Fruit fly (Drosophila melanogaster) whole organism, embryonic: Measurements from ENCODE around the gene Vps2.

ENCODE experiments used
- Atf6 ChIP-seq: fragments of 200-800 bp; sonication (Bioruptor generic); IDR thresholded peaks from 2 replicates; pipeline ENCODE4 v1.3.6; 2022; ENCODE audit warnings: missing biosample characterization, missing genetic modification characterization
- CG10462 ChIP-seq: fragments of 200-800 bp; sonication (Bioruptor generic); optimal IDR thresholded peaks from 2 replicates; lab custom pipeline; 2016; ENCODE audit warnings: missing biosample characterization, missing genetic modification characterization
- CG11247 ChIP-seq: fragments of 200-800 bp; sonication (Bioruptor generic); IDR thresholded peaks from 2 replicates; pipeline ENCODE4 v1.3.6; 2022; ENCODE audit warnings: missing biosample characterization, missing genetic modification characterization
- CG11695 ChIP-seq: fragments of 200-800 bp; sonication (Bioruptor generic); IDR thresholded peaks from 3 replicates; pipeline ENCODE4 v1.3.6; 2022; ENCODE audit warnings: missing biosample characterization, missing genetic modification characterization
- CG12104 ChIP-seq: fragments of 200-800 bp; sonication (Bioruptor generic); optimal IDR thresholded peaks from 3 replicates; lab custom pipeline; 2016; ENCODE audit warnings: missing biosample characterization, missing genetic modification characterization
- CG12744 ChIP-seq: fragments of 200-800 bp; sonication (Bioruptor generic); optimal IDR thresholded peaks from 2 replicates; lab custom pipeline; 2016; ENCODE audit warnings: missing biosample characterization, missing genetic modification characterization
- CG13775 ChIP-seq: fragments of 200-800 bp; sonication (Bioruptor generic); optimal IDR thresholded peaks from 3 replicates; lab custom pipeline; 2017; ENCODE audit warnings: missing biosample characterization, mild to moderate bottlenecking, missing genetic modification characterization
- CG15011 ChIP-seq: fragments of 200-800 bp; sonication (Bioruptor generic); optimal IDR thresholded peaks from 3 replicates; lab custom pipeline; 2018; ENCODE audit warnings: missing biosample characterization, mild to moderate bottlenecking, missing genetic modification characterization
- CG15479 ChIP-seq: fragments of 200-800 bp; sonication (Bioruptor generic); optimal IDR thresholded peaks from 3 replicates; lab custom pipeline; 2019; ENCODE audit warnings: missing biosample characterization, mild to moderate bottlenecking, missing genetic modification characterization, moderate library complexity
- CG17186 ChIP-seq: fragments of 200-800 bp; sonication (Bioruptor generic); optimal IDR thresholded peaks from 3 replicates; lab custom pipeline; 2017; ENCODE audit warnings: missing biosample characterization, missing genetic modification reagents, missing genetic modification characterization
- CG2712 ChIP-seq: fragments of 200-800 bp; optimal IDR thresholded peaks from 3 replicates; lab custom pipeline; 2019; ENCODE audit warnings: missing biosample characterization, mild to moderate bottlenecking, missing genetic modification characterization, moderate library complexity
- CG31441 ChIP-seq: fragments of 200-800 bp; sonication (Bioruptor generic); IDR thresholded peaks from 2 replicates; pipeline ENCODE4 v1.3.6; 2022; ENCODE audit warnings: missing biosample characterization, missing genetic modification characterization
- CG3163 ChIP-seq: fragments of 200-800 bp; sonication (Bioruptor generic); optimal IDR thresholded peaks from 3 replicates; lab custom pipeline; 2016; ENCODE audit warnings: missing biosample characterization, missing genetic modification characterization
- CG32532 ChIP-seq: fragments of 200-800 bp; sonication (Bioruptor generic); IDR thresholded peaks from 2 replicates; pipeline ENCODE4 v1.3.6; 2022; ENCODE audit warnings: missing biosample characterization, missing genetic modification characterization
- CG32772 ChIP-seq: fragments of 200-800 bp; sonication (Bioruptor generic); IDR thresholded peaks from 2 replicates; pipeline ENCODE4 v1.3.6; 2022; ENCODE audit warnings: missing biosample characterization, missing genetic modification characterization
- CG33213 ChIP-seq: fragments of 200-800 bp; sonication (Bioruptor generic); optimal IDR thresholded peaks from 3 replicates; lab custom pipeline; 2016; ENCODE audit warnings: missing biosample characterization, missing genetic modification characterization
- CG33557 ChIP-seq: fragments of 200-800 bp; sonication (Bioruptor generic); optimal IDR thresholded peaks from 2 replicates; lab custom pipeline; 2019; ENCODE audit warnings: missing biosample characterization, mild to moderate bottlenecking, missing genetic modification characterization, moderate library complexity
- CG3838 ChIP-seq: fragments of 200-800 bp; sonication (Bioruptor generic); optimal IDR thresholded peaks from 3 replicates; lab custom pipeline; 2016; ENCODE audit warnings: missing biosample characterization, missing genetic modification characterization
- CG42726 ChIP-seq: fragments of 200-800 bp; sonication (Bioruptor generic); IDR thresholded peaks from 2 replicates; pipeline ENCODE4 v1.3.6; 2022; ENCODE audit warnings: missing biosample characterization, missing genetic modification characterization; ENCODE audit not compliant: partially characterized antibody
- CG4854 ChIP-seq: fragments of 200-800 bp; sonication (Bioruptor generic); optimal IDR thresholded peaks from 2 replicates; lab custom pipeline; 2016; ENCODE audit warnings: missing biosample characterization, missing genetic modification characterization, inconsistent platforms
- CG6254 ChIP-seq: fragments of 200-800 bp; sonication (Bioruptor generic); optimal IDR thresholded peaks from 3 replicates; lab custom pipeline; 2017; ENCODE audit warnings: mild to moderate bottlenecking, missing biosample characterization, missing genetic modification reagents, missing genetic modification characterization
- CG6854 ChIP-seq: fragments of 200-800 bp; sonication (Bioruptor generic); optimal IDR thresholded peaks from 3 replicates; lab custom pipeline; 2017; ENCODE audit warnings: missing biosample characterization, mild to moderate bottlenecking, missing genetic modification characterization
- Camta ChIP-seq: fragments of 200-800 bp; sonication (Bioruptor generic); optimal IDR thresholded peaks from 2 replicates; lab custom pipeline; 2016; ENCODE audit warnings: missing biosample characterization, missing genetic modification characterization
- CrebB ChIP-seq: fragments of 200-800 bp; sonication (Bioruptor generic); optimal IDR thresholded peaks from 3 replicates; lab custom pipeline; 2018; ENCODE audit warnings: missing biosample characterization, mild to moderate bottlenecking, missing genetic modification characterization
- Hr3 ChIP-seq: fragments of 200-800 bp; sonication (Bioruptor generic); optimal IDR thresholded peaks from 3 replicates; lab custom pipeline; 2016; ENCODE audit warnings: missing biosample characterization, missing genetic modification characterization
- MESR4 ChIP-seq: fragments of 200-800 bp; sonication (Bioruptor generic); optimal IDR thresholded peaks from 2 replicates; lab custom pipeline; 2018; ENCODE audit warnings: missing biosample characterization, mild to moderate bottlenecking, missing genetic modification characterization, moderate library complexity
- Max ChIP-seq: fragments of 200-800 bp; sonication (Bioruptor generic); optimal IDR thresholded peaks from 2 replicates; lab custom pipeline; 2016; ENCODE audit warnings: missing biosample characterization, mild to moderate bottlenecking, missing genetic modification characterization
- NC2α ChIP-seq: fragments of 200-800 bp; sonication (Bioruptor generic); optimal IDR thresholded peaks from 2 replicates; lab custom pipeline; 2016; ENCODE audit warnings: missing biosample characterization, missing genetic modification characterization
- NFAT ChIP-seq: fragments of 200-800 bp; sonication (Bioruptor generic); IDR thresholded peaks from 2 replicates; pipeline ENCODE4 v1.3.6; 2022; ENCODE audit warnings: missing biosample characterization, missing genetic modification characterization
- Neu2 ChIP-seq: fragments of 200-800 bp; sonication (Bioruptor generic); optimal IDR thresholded peaks from 3 replicates; lab custom pipeline; 2016; ENCODE audit warnings: missing biosample characterization, missing genetic modification characterization, borderline replicate concordance
- Nf-YB ChIP-seq: fragments of 200-800 bp; sonication (Bioruptor generic); optimal IDR thresholded peaks from 3 replicates; lab custom pipeline; 2019; ENCODE audit warnings: missing biosample characterization, mild to moderate bottlenecking, missing genetic modification characterization, moderate library complexity
- Optix ChIP-seq: fragments of 200-800 bp; sonication (Bioruptor generic); IDR thresholded peaks from 3 replicates; pipeline ENCODE4 v1.3.6; 2022; ENCODE audit warnings: missing biosample characterization, missing genetic modification characterization
- Rx ChIP-seq: fragments of 200-800 bp; sonication (Bioruptor generic); IDR thresholded peaks from 2 replicates; pipeline ENCODE4 v1.3.6; 2022; ENCODE audit warnings: missing biosample characterization, missing genetic modification characterization
- bsh ChIP-seq, 2 experiments: fragments of 200-800 bp; sonication (Bioruptor generic); optimal IDR thresholded peaks; 2 replicates each; lab custom pipeline; 2017 to 2018; ENCODE audit warnings: mild to moderate bottlenecking in 2 of 2, missing biosample characterization in 2 of 2, missing genetic modification characterization in 2 of 2, moderate library complexity in 1 of 2
- chinmo ChIP-seq: fragments of 200-800 bp; sonication (Bioruptor generic); IDR thresholded peaks from 4 replicates; pipeline ENCODE4 v1.3.6; 2022; ENCODE audit warnings: missing biosample characterization, missing genetic modification characterization; ENCODE audit not compliant: partially characterized antibody
- crp ChIP-seq, 2 experiments: fragments of 200-800 bp; sonication (Bioruptor generic); optimal IDR thresholded peaks; 2 replicates in 1 of 2; 3 replicates in 1 of 2; lab custom pipeline; 2017; ENCODE audit warnings: missing biosample characterization in 2 of 2, missing genetic modification characterization in 2 of 2, mild to moderate bottlenecking in 1 of 2, moderate library complexity in 1 of 2
- en ChIP-seq: fragments of 200-800 bp; sonication (Bioruptor generic); optimal IDR thresholded peaks from 2 replicates; lab custom pipeline; 2016; ENCODE audit warnings: missing biosample characterization, missing genetic modification characterization
- gro ChIP-seq: fragments of 200-800 bp; sonication (Bioruptor generic); optimal IDR thresholded peaks from 2 replicates; lab custom pipeline; 2016; ENCODE audit warnings: missing biosample characterization, missing genetic modification characterization
- klu ChIP-seq: fragments of 200-800 bp; sonication (Bioruptor generic); IDR thresholded peaks from 2 replicates; pipeline ENCODE4 v1.3.6; 2022; ENCODE audit warnings: missing biosample characterization, missing genetic modification characterization
- lmd ChIP-seq: fragments of 200-800 bp; sonication (Bioruptor generic); IDR thresholded peaks from 2 replicates; pipeline ENCODE4 v1.3.6; 2022; ENCODE audit warnings: missing biosample characterization, missing genetic modification characterization
- lola ChIP-seq, 3 experiments: fragments of >200 bp in 2 of 3; fragments of 200-800 bp in 1 of 3; sonication (Bioruptor generic) in 1 of 3; optimal IDR thresholded peaks; 2 replicates each; lab custom pipeline; 2017 to 2019; ENCODE audit warnings: missing biosample characterization in 3 of 3, missing genetic modification characterization in 3 of 3, mild to moderate bottlenecking in 1 of 3, moderate library complexity in 1 of 3
- maf-S ChIP-seq: fragments of 200-800 bp; sonication (Bioruptor generic); optimal IDR thresholded peaks from 2 replicates; lab custom pipeline; 2016; ENCODE audit warnings: missing biosample characterization, missing genetic modification characterization
- nom ChIP-seq: fragments of 200-800 bp; sonication (Bioruptor generic); optimal IDR thresholded peaks from 2 replicates; lab custom pipeline; 2017; ENCODE audit warnings: missing biosample characterization, missing genetic modification characterization, mild to moderate bottlenecking, moderate library complexity, missing genetic modification reagents
- otp ChIP-seq: fragments of 200-800 bp; sonication (Bioruptor generic); IDR thresholded peaks from 3 replicates; pipeline ENCODE4, ENCODE4 v1.3.6; 2022; ENCODE audit warnings: missing biosample characterization, missing genetic modification characterization
- tap ChIP-seq: fragments of 200-800 bp; optimal IDR thresholded peaks from 3 replicates; lab custom pipeline; 2019; ENCODE audit warnings: missing biosample characterization, mild to moderate bottlenecking, missing genetic modification characterization, moderate library complexity
- tio ChIP-seq: fragments of 200-800 bp; sonication (Bioruptor generic); optimal IDR thresholded peaks from 2 replicates; lab custom pipeline; 2017; ENCODE audit warnings: missing biosample characterization, missing genetic modification characterization, inconsistent platforms
- tll ChIP-seq, 2 experiments: fragments of 200-800 bp in 1 of 2; fragments of >200 bp in 1 of 2; sonication (Bioruptor generic) in 1 of 2; optimal IDR thresholded peaks; 2 replicates each; lab custom pipeline; 2017 to 2019; ENCODE audit warnings: missing biosample characterization in 2 of 2, missing genetic modification characterization in 2 of 2, mild to moderate bottlenecking in 1 of 2, moderate library complexity in 1 of 2
- tna ChIP-seq: fragments of 200-800 bp; sonication (Bioruptor generic); IDR thresholded peaks from 2 replicates; pipeline ENCODE4 v1.3.6; 2022; ENCODE audit warnings: missing biosample characterization, missing genetic modification characterization; ENCODE audit not compliant: partially characterized antibody
- wdn ChIP-seq: fragments of 200-800 bp; sonication (Bioruptor generic); IDR thresholded peaks from 2 replicates; pipeline ENCODE4 v1.3.6; 2022; ENCODE audit warnings: missing biosample characterization, missing genetic modification characterization

The Vps2 gene

DNA sequence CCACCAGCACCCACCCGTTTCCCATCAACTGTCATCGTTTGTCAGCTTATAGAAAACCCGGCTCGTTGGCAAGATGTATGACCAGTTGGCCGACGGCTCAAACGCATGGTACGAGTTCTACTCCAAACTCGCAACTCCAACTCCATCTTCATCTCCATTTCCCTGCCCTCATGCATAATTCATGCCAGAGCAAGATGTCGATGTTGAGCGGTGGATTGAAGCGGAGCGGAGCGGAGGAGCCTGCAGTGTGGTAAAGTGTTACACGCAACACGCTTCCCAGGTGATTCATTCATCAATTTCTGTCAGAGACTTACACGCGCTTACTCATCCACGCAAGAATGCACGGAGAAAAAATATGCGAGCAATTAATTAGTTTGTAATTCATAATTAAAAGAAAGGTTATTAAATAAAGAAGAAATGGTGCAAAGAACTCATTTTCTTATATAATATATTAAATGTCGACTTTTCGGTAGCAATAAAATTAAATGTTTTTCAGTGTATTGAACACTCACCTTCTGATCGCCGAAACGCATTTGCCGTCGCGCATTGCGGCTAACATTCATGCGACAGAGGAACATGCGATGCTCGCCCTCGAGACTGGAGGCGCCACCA, 28.9 kb downstream of the Vps2 start (continued):
- 0 out of 3 replicates have a peak, but pooled peaks have one; percentile 42 for TF ChIP-seq otp
- no peak for TF ChIP-seq CG15479 (GFP tag; lab: Kevin White, UChicago)
- no peak for TF ChIP-seq Neu2 (GFP tag; lab: Kevin White, UChicago)
- peak; percentile 62 for TF ChIP-seq nom (GFP tag; lab: Kevin White, UChicago)
- TF ChIP-seq NC2α (GFP tag; lab: Kevin White, UChicago) = no peak
- peak; percentile 31 to 84 for TF ChIP-seq bsh (GFP tag; optimal IDR thresholded peaks at IDR 0.05; lab: Kevin White, UChicago)
- TF ChIP-seq chinmo = no peak
- no peak for TF ChIP-seq gro (GFP tag; lab: Kevin White, UChicago)
- peak; percentile 36 for TF ChIP-seq tap (tag; lab: Kevin White, UChicago)
- no peak for TF ChIP-seq CrebB
- TF ChIP-seq CG10462 (GFP tag; lab: Kevin White, UChicago) = no peak
- no peak for TF ChIP-seq CG6854 (GFP tag; lab: Kevin White, UChicago)
- peak; percentile 35; the same call in 1 of the 2 replicates for TF ChIP-seq Atf6 (GFP tag; lab: Robert Waterston, UW)
- peak; percentile 24 for TF ChIP-seq tio
- TF ChIP-seq CG32532 (GFP tag; lab: Robert Waterston, UW) = no peak
- TF ChIP-seq CG32772 = no peak
- no peak for TF ChIP-seq klu
- peak; percentile 39 for TF ChIP-seq Hr3 (GFP tag; lab: Kevin White, UChicago)
- TF ChIP-seq MESR4 (GFP tag; lab: Kevin White, UChicago) = no peak
- 0 out of 2 replicates have a peak, but pooled peaks have one; percentile 29 for TF ChIP-seq CG11247
- TF ChIP-seq en (GFP tag; lab: Kevin White, UChicago) = no peak
- no peak for TF ChIP-seq NFAT (GFP tag; lab: Robert Waterston, UW)
- TF ChIP-seq Nf-YB = peak; percentile 32
- peak; percentile 33; the same call in 1 of the 2 replicates for TF ChIP-seq lmd (GFP tag; lab: Robert Waterston, UW)
- TF ChIP-seq CG42726 (GFP tag; lab: Robert Waterston, UW) = no peak
- TF ChIP-seq CG15011 (GFP tag; lab: Kevin White, UChicago) = no peak
- TF ChIP-seq CG3838 (GFP tag; lab: Kevin White, UChicago) = no peak
- no peak for TF ChIP-seq maf-S
- TF ChIP-seq tna = no peak
- peak; percentile 73 for TF ChIP-seq CG6254 (GFP tag; lab: Kevin White, UChicago)
- no peak for TF ChIP-seq CG17186
- no peak for TF ChIP-seq tll (GFP tag; optimal IDR thresholded peaks at IDR 0.05; lab: Kevin White, UChicago)
- no peak for TF ChIP-seq CG33213 (GFP tag; lab: Kevin White, UChicago)
- peak; percentile 48 for TF ChIP-seq Rx
- no peak for TF ChIP-seq CG12104 (GFP tag; lab: Kevin White, UChicago)
- TF ChIP-seq Optix (GFP tag; lab: Robert Waterston, UW) = no peak
- peak; percentile 54; the same call in 1 of the 3 replicates for TF ChIP-seq CG11695 (GFP tag; lab: Robert Waterston, UW)
- TF ChIP-seq lola (GFP tag; optimal IDR thresholded peaks at IDR 0.05; lab: Kevin White, UChicago) = peak in 1 of 3 experiments; percentile 79
- peak; percentile 82 for TF ChIP-seq CG2712 (tag; lab: Kevin White, UChicago)
- no peak for TF ChIP-seq CG12744
- no peak for TF ChIP-seq Camta (GFP tag; lab: Kevin White, UChicago)
- TF ChIP-seq CG31441 (GFP tag; lab: Robert Waterston, UW) = peak; percentile 77
- TF ChIP-seq CG13775 (GFP tag; lab: Kevin White, UChicago) = peak; percentile 44
- no peak for TF ChIP-seq wdn (GFP tag; lab: Robert Waterston, UW)
- TF ChIP-seq crp (GFP tag; optimal IDR thresholded peaks at IDR 0.05; lab: Kevin White, UChicago) = no peak
- peak; percentile 23 for TF ChIP-seq CG33557 (GFP tag; lab: Kevin White, UChicago)
- no peak for TF ChIP-seq Max (GFP tag; lab: Kevin White, UChicago)
- no peak for TF ChIP-seq CG3163 (GFP tag; lab: Kevin White, UChicago)
- no peak for TF ChIP-seq CG4854 (GFP tag; lab: Kevin White, UChicago)
